Fruit fly (Drosophila melanogaster) whole organism, embryonic: ENCODE data around the gene CG15382.

Source experiments
- B-H2 ChIP-seq: fragments of 200-800 bp; sonication (Bioruptor generic); optimal IDR thresholded peaks from 2 replicates; lab custom pipeline; 2018; ENCODE audit warnings: missing biosample characterization, mild to moderate bottlenecking, missing genetic modification characterization
- Bdp1 ChIP-seq: fragments of 200-800 bp; sonication (Bioruptor generic); optimal IDR thresholded peaks from 3 replicates; lab custom pipeline; 2016; ENCODE audit warnings: missing biosample characterization, missing genetic modification characterization
- CG10321 ChIP-seq: fragments of 200-800 bp; sonication (Bioruptor generic); IDR thresholded peaks from 2 replicates; pipeline ENCODE4 v1.3.6; 2022; ENCODE audit warnings: missing biosample characterization, missing genetic modification characterization
- CG10366 ChIP-seq: fragments of 200-800 bp; sonication (Bioruptor generic); IDR thresholded peaks from 2 replicates; pipeline ENCODE4 v1.3.6; 2022; ENCODE audit warnings: missing biosample characterization, missing genetic modification characterization
- CG10462 ChIP-seq: fragments of 200-800 bp; sonication (Bioruptor generic); optimal IDR thresholded peaks from 2 replicates; lab custom pipeline; 2016; ENCODE audit warnings: missing biosample characterization, missing genetic modification characterization
- CG11093 ChIP-seq: fragments of 200-800 bp; sonication (Bioruptor generic); IDR thresholded peaks from 3 replicates; pipeline ENCODE4 v1.3.6; 2022; ENCODE audit warnings: missing biosample characterization, missing genetic modification characterization
- CG1233 ChIP-seq: fragments of 200-800 bp; sonication (Bioruptor generic); optimal IDR thresholded peaks from 4 replicates; lab custom pipeline; 2018; ENCODE audit warnings: missing biosample characterization, mild to moderate bottlenecking, missing genetic modification characterization
- CG12744 ChIP-seq: fragments of 200-800 bp; sonication (Bioruptor generic); optimal IDR thresholded peaks from 2 replicates; lab custom pipeline; 2016; ENCODE audit warnings: missing biosample characterization, missing genetic modification characterization
- CG1647 ChIP-seq: fragments of 200-800 bp; sonication (Bioruptor generic); optimal IDR thresholded peaks from 3 replicates; lab custom pipeline; 2016; ENCODE audit warnings: missing biosample characterization, missing genetic modification characterization
- CG16779 ChIP-seq: fragments of 200-800 bp; sonication (Bioruptor generic); IDR thresholded peaks from 2 replicates; pipeline ENCODE4 v1.3.6; 2022; ENCODE audit warnings: missing biosample characterization, missing genetic modification characterization
- CG16813 ChIP-seq: fragments of 200-800 bp; sonication (Bioruptor generic); IDR thresholded peaks from 3 replicates; pipeline ENCODE4 v1.3.6; 2022; ENCODE audit warnings: missing biosample characterization, missing genetic modification characterization; ENCODE audit not compliant: partially characterized antibody
- CG17612 ChIP-seq: fragments of 200-800 bp; sonication (Bioruptor generic); IDR thresholded peaks from 2 replicates; pipeline ENCODE4 v1.3.6; 2022; ENCODE audit warnings: missing biosample characterization, missing genetic modification characterization
- CG1792 ChIP-seq: fragments of 200-800 bp; sonication (Bioruptor generic); optimal IDR thresholded peaks from 2 replicates; lab custom pipeline; 2016; ENCODE audit warnings: missing biosample characterization, missing genetic modification characterization
- CG18599 ChIP-seq: fragments of 200-800 bp; sonication (Bioruptor generic); optimal IDR thresholded peaks from 3 replicates; lab custom pipeline; 2017; ENCODE audit warnings: missing biosample characterization, missing genetic modification characterization, mild to moderate bottlenecking, moderate library complexity, missing genetic modification reagents
- CG2120 ChIP-seq: fragments of 200-800 bp; sonication (Bioruptor generic); optimal IDR thresholded peaks from 3 replicates; lab custom pipeline; 2016; ENCODE audit warnings: missing biosample characterization, missing genetic modification characterization
- CG2129 ChIP-seq: fragments of 200-800 bp; sonication (Bioruptor generic); IDR thresholded peaks from 2 replicates; pipeline ENCODE4 v1.3.6; 2022; ENCODE audit warnings: missing biosample characterization, missing genetic modification characterization; ENCODE audit not compliant: partially characterized antibody
- CG2202 ChIP-seq: fragments of 200-800 bp; sonication (Bioruptor generic); optimal IDR thresholded peaks from 2 replicates; lab custom pipeline; 2018; ENCODE audit warnings: missing biosample characterization, mild to moderate bottlenecking, missing genetic modification characterization
- CG30403 ChIP-seq: fragments of 200-800 bp; sonication (Bioruptor generic); optimal IDR thresholded peaks from 3 replicates; lab custom pipeline; 2016; ENCODE audit warnings: missing biosample characterization, missing genetic modification characterization
- CG4707 ChIP-seq: fragments of 200-800 bp; sonication (Bioruptor generic); optimal IDR thresholded peaks from 2 replicates; lab custom pipeline; 2018; ENCODE audit warnings: missing biosample characterization, mild to moderate bottlenecking, missing genetic modification characterization, moderate library complexity
- CG6175 ChIP-seq: fragments of 200-800 bp; sonication (Bioruptor generic); IDR thresholded peaks from 3 replicates; pipeline ENCODE4 v1.3.6; 2022; ENCODE audit warnings: missing biosample characterization, missing genetic modification characterization
- CG7786 ChIP-seq: fragments of 200-800 bp; sonication (Bioruptor generic); optimal IDR thresholded peaks from 2 replicates; lab custom pipeline; 2016; ENCODE audit warnings: missing biosample characterization, missing genetic modification characterization
- CG9876 ChIP-seq: fragments of 200-800 bp; sonication (Bioruptor generic); optimal IDR thresholded peaks from 2 replicates; lab custom pipeline; 2016; ENCODE audit warnings: missing biosample characterization, missing genetic modification characterization
- Elba2 ChIP-seq: fragments of 200-800 bp; sonication (Bioruptor generic); optimal IDR thresholded peaks from 3 replicates; lab custom pipeline; 2016; ENCODE audit warnings: missing biosample characterization, missing genetic modification characterization
- GATAe ChIP-seq: fragments of 200-800 bp; sonication (Bioruptor generic); conservative IDR thresholded peaks from 2 replicates; pipeline ENCODE4 v1.3.6; 2022; ENCODE audit warnings: missing biosample characterization, missing genetic modification characterization
- HLH3B ChIP-seq: fragments of 200-800 bp; sonication (Bioruptor generic); IDR thresholded peaks from 2 replicates; pipeline ENCODE4 v1.3.6; 2022; ENCODE audit warnings: missing biosample characterization, missing genetic modification characterization
- HLH4C ChIP-seq: fragments of 200-800 bp; sonication (Bioruptor generic); IDR thresholded peaks from 3 replicates; pipeline ENCODE4 v1.3.6; 2022; ENCODE audit warnings: missing biosample characterization, missing genetic modification characterization; ENCODE audit not compliant: partially characterized antibody
- HmgD ChIP-seq: fragments of 200-800 bp; sonication (Bioruptor generic); optimal IDR thresholded peaks from 3 replicates; lab custom pipeline; 2016; ENCODE audit warnings: missing biosample characterization, missing genetic modification characterization
- Hmr ChIP-seq: fragments of 200-800 bp; sonication (Bioruptor generic); optimal IDR thresholded peaks from 3 replicates; lab custom pipeline; 2017; ENCODE audit warnings: mild to moderate bottlenecking, missing biosample characterization, missing genetic modification reagents, missing genetic modification characterization
- Lhr ChIP-seq: fragments of 200-800 bp; sonication (Bioruptor generic); optimal IDR thresholded peaks from 3 replicates; lab custom pipeline; 2017; ENCODE audit warnings: mild to moderate bottlenecking, missing biosample characterization, missing genetic modification reagents, missing genetic modification characterization
- Mad ChIP-seq: fragments of 200-800 bp; sonication (Bioruptor generic); optimal IDR thresholded peaks from 2 replicates; lab custom pipeline; 2016; ENCODE audit warnings: missing biosample characterization, missing genetic modification characterization
- NFAT ChIP-seq: fragments of 200-800 bp; sonication (Bioruptor generic); IDR thresholded peaks from 2 replicates; pipeline ENCODE4 v1.3.6; 2022; ENCODE audit warnings: missing biosample characterization, missing genetic modification characterization
- Nf-YB ChIP-seq: fragments of 200-800 bp; sonication (Bioruptor generic); optimal IDR thresholded peaks from 3 replicates; lab custom pipeline; 2019; ENCODE audit warnings: missing biosample characterization, mild to moderate bottlenecking, missing genetic modification characterization, moderate library complexity
- PHDP ChIP-seq: fragments of 200-800 bp; sonication (Bioruptor generic); optimal IDR thresholded peaks from 3 replicates; lab custom pipeline; 2018; ENCODE audit warnings: missing biosample characterization, mild to moderate bottlenecking, missing genetic modification characterization, moderate library complexity
- Stat92E ChIP-seq, 3 experiments: fragments of >200 bp in 2 of 3; fragments of 200-800 bp in 1 of 3; sonication (Bioruptor generic) in 1 of 3; optimal IDR thresholded peaks; 2 replicates each; lab custom pipeline; 2017 to 2019; ENCODE audit warnings: missing biosample characterization in 3 of 3, missing genetic modification characterization in 3 of 3, mild to moderate bottlenecking in 1 of 3, moderate library complexity in 1 of 3
- Xbp1 ChIP-seq: fragments of 200-800 bp; sonication (Bioruptor generic); optimal IDR thresholded peaks from 3 replicates; lab custom pipeline; 2016; ENCODE audit warnings: missing biosample characterization, mild to moderate bottlenecking, missing genetic modification characterization
- Xrp1 ChIP-seq: fragments of 200-800 bp; sonication (Bioruptor generic); IDR thresholded peaks from 2 replicates; pipeline ENCODE4 v1.3.6; 2022; ENCODE audit warnings: missing biosample characterization, missing genetic modification characterization
- ac ChIP-seq: fragments of 200-800 bp; sonication (Bioruptor generic); optimal IDR thresholded peaks from 3 replicates; lab custom pipeline; 2017; ENCODE audit warnings: missing biosample characterization, mild to moderate bottlenecking, missing genetic modification characterization
- ap ChIP-seq: fragments of 200-800 bp; sonication (Bioruptor generic); IDR thresholded peaks from 2 replicates; pipeline ENCODE4 v1.3.6; 2022; ENCODE audit warnings: missing biosample characterization, missing genetic modification characterization
- cg ChIP-seq: fragments of 200-800 bp; sonication (Bioruptor generic); optimal IDR thresholded peaks from 3 replicates; lab custom pipeline; 2019; ENCODE audit warnings: missing biosample characterization, mild to moderate bottlenecking, missing genetic modification characterization, moderate library complexity
- chm ChIP-seq: fragments of 200-800 bp; sonication (Bioruptor generic); IDR thresholded peaks from 2 replicates; pipeline ENCODE4 v1.3.6; 2022; ENCODE audit warnings: missing biosample characterization, missing genetic modification characterization
- cwo ChIP-seq: fragments of 200-800 bp; sonication (Bioruptor generic); optimal IDR thresholded peaks from 3 replicates; lab custom pipeline; 2017; ENCODE audit warnings: missing biosample characterization, missing genetic modification characterization, mild to moderate bottlenecking, moderate library complexity, missing genetic modification reagents
- dpn ChIP-seq, 2 experiments: fragments of 200-800 bp; sonication (Bioruptor generic); optimal IDR thresholded peaks; 3 replicates each; lab custom pipeline; 2016; ENCODE audit warnings: missing biosample characterization in 2 of 2, missing genetic modification characterization in 2 of 2
- fd96Cb ChIP-seq: fragments of 200-800 bp; sonication (Bioruptor generic); optimal IDR thresholded peaks from 2 replicates; lab custom pipeline; 2018; ENCODE audit warnings: missing biosample characterization, mild to moderate bottlenecking, missing genetic modification characterization, moderate library complexity
- gcm2 ChIP-seq: fragments of 200-800 bp; sonication (Bioruptor generic); optimal IDR thresholded peaks from 2 replicates; lab custom pipeline; 2016; ENCODE audit warnings: missing biosample characterization, missing genetic modification characterization
- ind ChIP-seq: fragments of 200-800 bp; sonication (Bioruptor generic); optimal IDR thresholded peaks from 3 replicates; lab custom pipeline; 2016; ENCODE audit warnings: missing biosample characterization, missing genetic modification characterization
- inv ChIP-seq: fragments of 200-800 bp; sonication (Bioruptor generic); IDR thresholded peaks from 2 replicates; pipeline ENCODE4 v1.3.6; 2022; ENCODE audit warnings: missing biosample characterization, missing genetic modification characterization; ENCODE audit not compliant: partially characterized antibody
- lmd ChIP-seq: fragments of 200-800 bp; sonication (Bioruptor generic); IDR thresholded peaks from 2 replicates; pipeline ENCODE4 v1.3.6; 2022; ENCODE audit warnings: missing biosample characterization, missing genetic modification characterization
- salm ChIP-seq: fragments of 200-800 bp; sonication (Bioruptor generic); optimal IDR thresholded peaks from 2 replicates; lab custom pipeline; 2018; ENCODE audit warnings: missing biosample characterization, mild to moderate bottlenecking, missing genetic modification characterization
- sd ChIP-seq: fragments of 200-800 bp; sonication (Bioruptor generic); optimal IDR thresholded peaks from 3 replicates; lab custom pipeline; 2018; ENCODE audit warnings: missing biosample characterization, mild to moderate bottlenecking, missing genetic modification characterization, moderate library complexity
- stc ChIP-seq: fragments of 200-800 bp; sonication (Bioruptor generic); IDR thresholded peaks from 2 replicates; pipeline ENCODE4 v1.3.6; 2022; ENCODE audit warnings: missing biosample characterization, missing genetic modification characterization
- stwl ChIP-seq: fragments of 200-800 bp; sonication (Bioruptor generic); optimal IDR thresholded peaks from 3 replicates; lab custom pipeline; 2018; ENCODE audit warnings: missing biosample characterization, mild to moderate bottlenecking, missing genetic modification characterization, moderate library complexity

Gene CG15382

DNA sequence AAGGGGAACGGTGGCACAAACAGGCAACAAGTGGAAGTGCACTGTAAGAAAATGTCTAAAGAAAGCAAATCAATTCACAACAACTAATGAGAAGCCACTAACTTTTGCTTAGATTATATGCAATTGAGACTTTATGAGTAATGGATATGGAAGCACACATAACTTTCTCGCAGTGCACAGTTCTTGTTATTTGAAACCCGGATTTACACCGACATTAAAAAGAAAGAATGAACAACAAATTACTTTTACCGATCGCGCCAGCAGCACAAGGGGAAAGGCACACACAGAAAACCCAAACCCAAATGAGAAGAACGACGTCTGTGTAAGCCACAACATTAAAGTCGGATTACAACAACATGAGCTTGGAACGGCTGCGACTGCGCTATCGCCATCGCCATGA, 33.5 kb downstream of the CG15382 start (continued):
- TF ChIP-seq Hmr (GFP tag; lab: Kevin White, UChicago) (no peak), Nf-YB (GFP tag; lab: Kevin White, UChicago) (peak; percentile 36), CG1233 (peak; percentile 50), CG6175 (GFP tag; lab: Robert Waterston, UW) (no peak), CG18599 (GFP tag; lab: Kevin White, UChicago) (no peak), CG12744 (no peak), CG2202 (tag; lab: Kevin White, UChicago) (peak; percentile 88), cg (no peak), inv (GFP tag; lab: Robert Waterston, UW) (no peak), fd96Cb (tag; lab: Kevin White, UChicago) (peak; percentile 76), CG10366 (GFP tag; lab: Robert Waterston, UW) (peak; percentile 37; the same call in 1 of the 2 replicates), PHDP (tag; lab: Kevin White, UChicago) (peak; percentile 36), CG2129 (GFP tag; lab: Robert Waterston, UW) (no peak), HLH4C (GFP tag; lab: Robert Waterston, UW) (no peak), CG4707 (GFP tag; lab: Kevin White, UChicago) (peak; percentile 42), CG16813 (GFP tag; lab: Robert Waterston, UW) (no peak), ap (GFP tag; lab: Robert Waterston, UW) (no peak), chm (GFP tag; lab: Robert Waterston, UW) (peak; percentile 83; the same call in 1 of the 2 replicates), cwo (GFP tag; lab: Kevin White, UChicago) (no peak), ind (GFP tag; lab: Kevin White, UChicago) (peak; percentile 40), CG10462 (GFP tag; lab: Kevin White, UChicago) (peak; percentile 25), gcm2 (GFP tag; lab: Kevin White, UChicago) (no peak), stc (GFP tag; lab: Robert Waterston, UW) (no peak), CG30403 (GFP tag; lab: Kevin White, UChicago) (peak; percentile 60), sd (tag; lab: Kevin White, UChicago) (no peak), Xrp1 (peak; percentile 90), Stat92E (GFP tag; optimal IDR thresholded peaks at IDR 0.05; lab: Kevin White, UChicago) (peak in 1 of 3 experiments; percentile 93), CG2120 (GFP tag; lab: Kevin White, UChicago) (no peak), HmgD (GFP tag; lab: Kevin White, UChicago) (no peak), Bdp1 (GFP tag; lab: Kevin White, UChicago) (peak; percentile 49), stwl (peak; percentile 32), dpn (GFP tag; optimal IDR thresholded peaks at IDR 0.05; lab: Kevin White, UChicago) (peak; percentile 28 to 68), HLH3B (GFP tag; lab: Robert Waterston, UW) (peak; percentile 51; the same call in 1 of the 2 replicates), CG1647 (GFP tag; lab: Kevin White, UChicago) (no peak), Mad (GFP tag; lab: Kevin White, UChicago) (peak; percentile 53), salm (tag; lab: Kevin White, UChicago) (no peak), GATAe (GFP tag; lab: Robert Waterston, UW) (no peak), CG9876 (GFP tag; lab: Kevin White, UChicago) (peak; percentile 54), CG16779 (no peak), CG10321 (GFP tag; lab: Robert Waterston, UW) (no peak), CG11093 (0 out of 3 replicates have a peak, but pooled peaks have one; percentile 39), lmd (GFP tag; lab: Robert Waterston, UW) (peak; percentile 53), CG7786 (peak; percentile 20), Xbp1 (GFP tag; lab: Kevin White, UChicago) (peak; percentile 67), CG17612 (GFP tag; lab: Robert Waterston, UW) (no peak), Lhr (GFP tag; lab: Kevin White, UChicago) (peak; percentile 60), CG1792 (no peak), NFAT (GFP tag; lab: Robert Waterston, UW) (no peak), Elba2 (GFP tag; lab: Kevin White, UChicago) (no peak), B-H2 (GFP tag; lab: Kevin White, UChicago) (no peak), ac (GFP tag; lab: Kevin White, UChicago) (peak; percentile 51)
